Fruit fly (Drosophila melanogaster): ENCODE measurements around the gene CG14395.
"Not testable (repeated sequence)": the region's sequence is repeated elsewhere in the genome, so short reads cannot be mapped to it uniquely, and the experiment has no call there.

Gene CG14395

DNA sequence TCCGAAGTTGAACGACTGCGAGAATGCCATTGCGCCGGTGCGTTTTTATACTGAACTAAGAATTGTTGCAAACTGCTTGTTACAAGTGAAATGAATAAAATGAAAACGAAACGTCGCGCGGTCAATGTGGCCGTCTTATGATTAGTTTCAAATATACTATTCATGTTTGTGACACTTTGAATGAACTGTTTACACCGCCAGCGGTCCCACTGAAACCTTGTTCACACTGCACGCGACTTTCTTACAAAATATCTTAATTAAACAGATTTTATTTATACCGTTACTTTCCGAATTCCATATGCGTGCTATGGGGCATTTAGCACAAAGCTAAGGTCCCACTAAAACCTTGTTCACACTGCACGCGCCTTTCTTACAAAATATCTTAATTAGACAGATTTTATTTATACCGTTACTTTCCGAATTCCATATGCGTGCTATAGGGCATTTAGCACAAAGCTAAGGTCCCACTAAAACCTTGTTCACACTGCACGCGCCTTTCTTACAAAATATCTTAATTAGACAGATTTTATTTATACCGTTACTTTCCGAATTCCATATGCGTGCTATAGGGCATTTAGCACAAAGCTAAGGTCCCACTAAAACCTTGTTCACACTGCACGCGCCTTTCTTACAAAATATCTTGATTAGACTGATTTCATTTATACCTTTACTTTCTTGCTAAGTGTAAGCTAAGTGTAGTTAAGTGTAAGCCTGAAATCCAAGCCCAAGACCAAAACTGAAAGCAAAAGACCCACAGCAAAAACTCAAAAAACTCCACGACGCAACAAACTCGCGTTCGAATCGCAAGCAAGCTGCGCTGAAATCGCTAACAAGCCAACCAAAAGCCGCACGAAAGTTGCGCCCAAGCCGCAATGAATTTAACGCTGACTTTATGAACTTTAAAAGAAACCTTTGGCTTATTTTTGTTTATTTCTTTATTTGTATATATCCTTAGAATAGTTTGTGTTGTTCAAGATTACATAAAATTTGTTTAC, 49.8 kb downstream of the CG14395 start, which contains the start of gene PolQ:
Gene PolQ (minus strand): TSS at position 122 of the 995 bp plus-strand sequence.
- TF ChIP-seq CG8478, CTCF (optimal IDR thresholded peaks at IDR 0.05): not testable (repeated sequence)

DNA sequence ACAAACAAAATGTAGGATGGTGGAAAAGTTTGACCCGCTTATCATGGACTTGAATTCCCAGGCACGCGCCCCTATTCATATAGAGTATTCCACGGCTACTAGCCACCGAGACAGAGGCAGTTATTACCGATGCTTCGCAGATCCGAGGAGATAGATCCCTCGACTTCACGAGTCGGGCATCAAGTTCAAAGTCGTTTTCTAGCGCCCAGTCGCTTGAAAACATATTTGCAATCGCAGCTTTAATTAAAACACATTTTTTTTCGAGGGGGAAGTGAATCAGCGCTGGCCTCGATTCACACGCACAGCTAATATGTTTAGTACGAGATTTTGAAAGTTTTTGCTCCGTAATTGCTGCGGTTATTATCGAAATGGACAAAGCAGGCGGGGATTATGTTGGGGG, 52.6 kb downstream of the CG14395 start:
- no peak for TF ChIP-seq CG8478 (optimal IDR thresholded peaks at IDR 0.05)
- TF ChIP-seq CTCF (optimal IDR thresholded peaks at IDR 0.05): no peak

DNA sequence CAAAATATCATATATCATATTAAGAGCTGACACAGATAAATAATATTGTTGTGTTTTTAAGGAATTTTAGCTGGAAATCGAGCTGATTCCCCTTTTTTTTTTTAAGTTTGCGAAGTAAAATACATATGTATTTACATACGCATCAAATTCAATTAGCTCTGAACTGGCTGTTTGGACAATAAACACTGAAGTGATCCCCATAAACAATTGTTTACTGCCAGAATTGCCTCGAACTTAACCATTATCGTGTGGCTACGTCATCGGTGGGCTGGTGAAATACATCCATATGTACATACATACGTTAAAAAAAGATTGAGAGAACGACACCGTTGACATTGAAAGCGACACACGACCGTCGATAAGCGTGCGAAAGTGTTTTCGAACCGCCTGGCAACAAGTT, 53.6 kb downstream of the CG14395 start:
- no peak for TF ChIP-seq CTCF (optimal IDR thresholded peaks at IDR 0.05)
- TF ChIP-seq CG8478 (optimal IDR thresholded peaks at IDR 0.05): no peak

DNA sequence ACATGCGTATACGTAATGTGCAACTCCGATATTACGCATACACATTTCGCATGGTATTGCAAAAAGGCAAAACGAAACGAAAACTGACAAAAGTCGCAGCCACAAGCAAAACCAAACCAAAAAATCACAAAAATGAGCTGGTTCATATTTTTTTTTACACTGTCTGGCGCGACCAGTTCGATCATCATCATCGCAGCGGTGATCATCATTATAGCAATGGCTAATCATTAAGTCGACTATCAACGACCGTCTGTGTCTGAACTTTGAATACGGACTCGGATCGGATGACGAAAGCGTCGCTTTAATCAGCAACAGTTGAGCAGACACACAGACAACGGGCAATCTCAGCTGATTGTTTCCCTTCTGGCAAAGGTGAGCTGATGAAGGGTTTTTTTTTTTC, 54.3 kb downstream of the CG14395 start:
- TF ChIP-seq CG8478 (optimal IDR thresholded peaks at IDR 0.05): no peak
- TF ChIP-seq CTCF (optimal IDR thresholded peaks at IDR 0.05): no peak

DNA sequence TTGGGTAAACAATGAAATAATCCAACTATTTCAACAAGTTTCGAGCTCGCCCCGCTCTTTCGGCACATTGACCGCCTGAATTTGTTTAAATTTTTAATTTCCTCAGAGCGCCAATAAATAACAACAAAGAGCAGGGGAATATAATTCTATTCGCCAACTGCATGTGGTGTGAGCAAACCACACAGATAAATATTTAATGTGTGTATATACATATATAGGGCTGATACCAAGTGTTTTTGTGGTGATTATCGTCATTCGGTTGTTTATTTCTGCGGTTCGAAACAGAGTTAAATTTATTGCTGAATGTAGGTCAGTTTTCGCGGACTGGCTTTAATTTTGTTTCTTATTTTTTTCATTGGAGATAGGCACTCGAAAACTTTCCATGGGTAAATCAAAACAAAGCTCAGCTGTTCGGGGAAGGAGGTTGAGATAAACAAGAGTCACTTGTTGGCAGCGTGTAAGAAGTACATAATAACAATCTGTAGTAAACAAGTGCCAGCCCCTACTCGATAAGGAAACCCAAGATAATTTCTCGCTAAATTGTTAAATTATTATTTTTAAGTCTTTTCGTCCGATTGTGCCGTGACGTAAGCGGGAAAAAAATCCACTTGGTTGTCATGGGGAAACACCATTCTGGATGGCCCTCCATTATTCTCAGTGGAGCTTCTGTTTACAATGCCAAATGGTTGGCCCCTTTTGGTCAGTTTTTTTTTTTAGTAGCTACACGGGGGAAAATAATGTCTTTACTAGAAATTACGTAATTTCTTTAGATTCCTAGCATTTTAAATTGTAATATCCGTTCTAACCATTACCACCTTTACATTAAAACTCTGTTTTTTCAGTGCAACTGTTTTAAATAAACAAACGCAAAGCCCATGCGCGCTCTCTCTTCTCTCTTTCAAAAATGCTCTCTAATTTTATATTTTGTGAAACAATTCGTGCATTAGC, 55.2 kb downstream of the CG14395 start:
- no peak for TF ChIP-seq CG8478 (optimal IDR thresholded peaks at IDR 0.05)
- TF ChIP-seq CTCF (optimal IDR thresholded peaks at IDR 0.05): no peak

DNA sequence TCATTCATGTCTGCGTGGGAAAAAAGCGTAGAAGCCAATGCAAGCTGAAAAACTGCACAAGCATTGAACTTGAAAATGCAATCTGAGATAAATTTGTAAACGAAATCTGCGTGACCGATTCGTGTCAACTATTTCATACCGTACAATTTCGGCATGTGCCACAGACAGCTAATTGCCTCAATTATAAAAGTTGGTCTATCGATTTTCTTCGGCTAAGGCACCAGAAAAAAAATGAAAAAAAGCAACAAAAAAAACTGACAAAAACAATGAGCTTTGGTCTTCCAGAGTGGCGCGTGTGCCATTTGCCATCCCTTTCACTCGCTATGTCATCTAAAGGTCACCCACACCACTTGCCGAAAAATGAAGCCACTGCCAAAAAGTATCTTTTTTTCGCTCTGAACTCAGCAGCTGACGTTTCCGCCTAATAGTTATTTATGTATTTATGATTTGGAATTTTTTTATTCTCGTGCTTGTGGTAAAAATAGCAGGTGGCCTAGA, 56.0 kb downstream of the CG14395 start:
- TF ChIP-seq CTCF (optimal IDR thresholded peaks at IDR 0.05) (no peak), CG8478 (optimal IDR thresholded peaks at IDR 0.05) (no peak)

DNA sequence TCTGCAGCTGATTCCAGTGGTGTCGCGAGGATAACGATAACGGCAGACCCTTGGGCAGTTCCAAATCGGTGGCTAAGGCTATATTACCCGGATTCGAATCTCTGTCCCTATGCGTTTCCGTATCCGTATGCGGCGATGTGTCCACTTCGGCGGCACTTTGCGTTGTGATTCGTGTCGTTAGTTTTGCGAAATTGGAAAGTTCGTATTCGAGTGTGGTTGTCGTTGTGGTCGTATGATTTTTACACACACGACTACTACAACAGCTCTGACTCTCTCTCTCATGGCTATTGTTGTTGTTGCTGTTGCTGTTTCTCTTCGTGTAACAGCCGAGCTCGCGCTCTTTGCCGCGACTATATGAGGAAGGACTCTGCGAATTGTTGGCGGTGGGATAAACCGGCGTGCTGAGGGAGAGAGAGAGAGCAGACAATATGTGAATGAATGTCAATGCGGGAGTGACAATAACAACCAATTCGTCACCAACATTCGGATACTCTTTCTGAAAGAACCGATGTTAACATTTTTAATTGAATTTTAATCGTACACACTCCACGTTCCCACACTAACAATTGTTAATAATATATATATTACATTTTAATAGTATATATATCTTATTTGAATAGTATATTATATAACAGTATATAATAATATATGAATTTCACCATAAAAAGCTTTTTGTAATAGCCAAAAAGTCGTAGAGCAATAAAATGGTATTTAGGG, 57.2 kb downstream of the CG14395 start:
- TF ChIP-seq CTCF (optimal IDR thresholded peaks at IDR 0.05) (no peak), CG8478 (optimal IDR thresholded peaks at IDR 0.05) (no peak)

DNA sequence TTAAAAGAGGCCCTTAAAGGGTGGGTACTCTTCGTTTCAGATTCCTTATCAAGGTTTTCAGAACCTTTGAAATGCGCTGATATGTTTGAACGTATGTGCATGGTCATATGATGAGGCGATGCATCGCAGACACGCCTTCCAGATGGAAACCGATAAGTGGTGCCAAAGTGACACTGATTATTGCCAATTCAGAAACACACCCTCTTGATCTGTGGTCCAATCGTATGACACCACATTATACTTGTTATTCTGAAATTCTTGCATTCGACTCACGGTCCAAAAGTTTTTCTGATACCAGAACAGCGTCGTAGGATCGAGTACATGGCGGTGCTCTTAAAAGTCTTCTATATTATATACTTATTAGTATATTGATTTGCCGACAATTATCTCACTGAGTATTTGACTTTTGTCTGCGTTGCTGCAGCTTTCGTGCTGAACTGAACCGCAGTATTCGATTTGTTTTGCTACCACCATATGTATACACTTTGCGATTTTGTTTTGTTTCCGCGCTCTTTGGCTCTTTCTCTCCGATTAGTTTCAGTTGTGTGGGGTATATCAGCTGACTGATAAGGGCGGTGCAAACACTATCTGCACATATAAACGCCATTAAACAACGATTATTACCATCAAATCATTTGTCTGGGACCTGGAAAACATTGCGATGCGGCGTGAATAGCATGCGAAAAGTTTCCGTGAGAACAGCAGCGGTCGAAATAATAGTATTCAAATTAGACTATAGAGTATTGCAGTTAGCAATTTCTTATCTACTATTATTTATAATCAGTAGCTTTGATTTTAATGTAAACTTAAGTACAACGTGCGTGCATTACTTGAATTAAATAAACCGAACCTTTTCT, 57.9 kb downstream of the CG14395 start:
- no peak for TF ChIP-seq CTCF (optimal IDR thresholded peaks at IDR 0.05)
- no peak for TF ChIP-seq CG8478 (optimal IDR thresholded peaks at IDR 0.05)

DNA sequence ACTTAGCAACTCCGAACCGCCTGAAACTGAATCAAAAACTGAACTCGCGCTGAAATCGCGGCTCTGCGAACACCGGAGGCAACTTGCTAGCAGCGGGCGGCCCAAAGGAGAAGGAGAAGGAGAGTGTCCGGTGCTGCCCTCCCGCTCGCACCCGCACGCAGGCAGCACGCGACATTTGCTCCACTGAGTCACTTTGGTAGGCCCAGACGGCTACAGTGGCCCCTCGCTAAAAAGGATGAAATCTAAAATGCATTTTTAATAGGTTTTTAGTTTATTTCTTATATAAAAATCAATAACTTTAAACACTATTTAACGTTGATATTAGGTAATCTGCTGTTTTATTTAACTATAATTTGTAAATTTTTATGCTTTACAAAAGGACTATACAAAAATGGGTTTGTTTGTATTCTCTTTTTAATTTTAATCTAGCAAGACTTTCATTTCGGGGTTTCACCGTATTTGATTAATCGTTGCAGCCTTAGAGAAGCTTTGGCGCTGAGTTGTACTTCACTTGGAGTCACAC, 59.8 kb downstream of the CG14395 start, which contains the start of gene Men:
Gene Men (minus strand): TSS at position 51 of the 523 bp plus-strand sequence.
- TF ChIP-seq CTCF (optimal IDR thresholded peaks at IDR 0.05): no peak
- TF ChIP-seq CG8478 (optimal IDR thresholded peaks at IDR 0.05): no peak

All from S2 (cell line).